Worm (Caenorhabditis elegans) whole organism, L4/young adult: Measurements from ENCODE around the gene tin-9.1.

Experiments used
- W03F9.2 ChIP-seq: fragments of 150-350 bp; optimal IDR thresholded peaks from 2 replicates; lab custom pipeline; 2014; ENCODE audit warnings: missing biosample characterization, missing genetic modification characterization
- dao-5 ChIP-seq: sonication (generic microtip); optimal IDR thresholded peaks from 2 replicates; lab custom pipeline; 2016; ENCODE audit warnings: missing genotype, missing genetic modification characterization, moderate library complexity, missing compliant biosample characterization
- him-1 ChIP-seq: sonication (generic microtip); optimal IDR thresholded peaks from 2 replicates; lab custom pipeline; 2016; ENCODE audit warnings: missing genotype, missing genetic modification reagents, missing genetic modification characterization, missing compliant biosample characterization

DNA sequence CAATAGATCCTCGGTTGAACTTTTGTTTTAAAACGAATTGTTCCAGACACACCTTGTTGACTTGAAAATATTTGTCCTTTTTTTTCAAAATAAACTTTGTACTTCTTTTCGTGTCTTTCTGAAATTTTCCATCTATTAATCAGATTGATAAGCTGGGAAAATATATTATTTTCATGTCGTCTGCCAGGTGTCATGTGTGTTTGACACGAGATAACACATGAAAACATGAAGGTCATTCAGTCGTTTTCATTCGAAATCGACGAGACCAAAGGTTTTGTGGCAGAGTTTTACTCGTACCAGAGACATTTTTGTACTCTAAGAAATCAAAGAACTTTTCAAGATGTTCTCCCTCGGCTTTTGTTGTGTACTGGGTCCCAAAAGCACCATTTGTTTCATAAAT, 23.8 kb downstream of the tin-9.1 start:
- no peak for TF ChIP-seq him-1 (tag; lab: Kevin White, UChicago)
- TF ChIP-seq dao-5 (tag; lab: Kevin White, UChicago), result no peak
- no peak for TF ChIP-seq W03F9.2 (tag; lab: Kevin White, UChicago)
